Worm (Caenorhabditis elegans): ENCODE data around the gene Y81B9A.1.

DNA sequence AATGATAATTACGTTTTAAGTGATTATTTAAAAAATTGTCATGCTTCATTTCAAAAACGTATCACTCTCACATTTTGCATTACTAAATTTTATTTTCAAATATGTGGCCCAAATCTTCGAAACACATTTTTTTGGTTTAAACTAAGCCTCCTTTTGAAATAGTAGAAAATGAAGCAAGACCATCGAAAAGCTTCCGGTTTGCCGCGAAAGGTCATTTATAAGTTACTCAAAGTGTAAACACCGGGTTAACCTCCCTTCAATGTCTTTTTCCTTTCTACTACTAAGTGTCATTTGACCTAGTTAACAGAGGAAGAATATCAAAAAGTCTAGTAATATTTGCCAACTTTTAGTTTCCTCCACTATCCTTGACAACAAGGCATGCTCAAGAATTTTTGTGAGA is 14.5 kb downstream of the Y81B9A.1 start:
- no peak for TF ChIP-seq pha-4 (tag; optimal IDR thresholded peaks at IDR 0.05)
- TF ChIP-seq nhr-28 (tag; optimal IDR thresholded peaks at IDR 0.05): no peak
- TF ChIP-seq ztf-11 (tag; optimal IDR thresholded peaks at IDR 0.05): no peak
- TF ChIP-seq elt-1 (tag; optimal IDR thresholded peaks at IDR 0.05; ENCODE audit: borderline replicate concordance, insufficient read depth): no peak
- no peak for TF ChIP-seq snpc-4 (tag; optimal IDR thresholded peaks at IDR 0.05)
- no peak for TF ChIP-seq sptf-1 (tag; optimal IDR thresholded peaks at IDR 0.05)
- no peak for TF ChIP-seq nhr-2 (tag; optimal IDR thresholded peaks at IDR 0.05)
- TF ChIP-seq nhr-76 (tag; optimal IDR thresholded peaks at IDR 0.05): no peak
